Fruit fly (Drosophila melanogaster) whole organism, embryonic: ENCODE measurements around the gene CG43618.

ENCODE experiments used
- Asciz ChIP-seq: fragments of 200-800 bp; sonication (Bioruptor generic); optimal IDR thresholded peaks from 2 replicates; lab custom pipeline; 2017; ENCODE audit warnings: missing biosample characterization, mild to moderate bottlenecking, missing genetic modification characterization, missing genetic modification reagents
- CG11398 ChIP-seq: fragments of 200-800 bp; sonication (Bioruptor generic); optimal IDR thresholded peaks from 2 replicates; lab custom pipeline; 2016; ENCODE audit warnings: missing biosample characterization, missing genetic modification characterization
- CG11560 ChIP-seq: fragments of 200-800 bp; sonication (Bioruptor generic); IDR thresholded peaks from 3 replicates; pipeline ENCODE4 v1.3.6; 2022; ENCODE audit warnings: missing biosample characterization, missing genetic modification characterization
- CG12071 ChIP-seq: fragments of 200-800 bp; sonication (Bioruptor generic); optimal IDR thresholded peaks from 3 replicates; lab custom pipeline; 2018; ENCODE audit warnings: missing biosample characterization, mild to moderate bottlenecking, missing genetic modification characterization
- CG1233 ChIP-seq: fragments of 200-800 bp; sonication (Bioruptor generic); optimal IDR thresholded peaks from 4 replicates; lab custom pipeline; 2018; ENCODE audit warnings: missing biosample characterization, mild to moderate bottlenecking, missing genetic modification characterization
- CG12391 ChIP-seq: fragments of 200-800 bp; sonication (Bioruptor generic); optimal IDR thresholded peaks from 3 replicates; lab custom pipeline; 2018; ENCODE audit warnings: missing biosample characterization, mild to moderate bottlenecking, missing genetic modification characterization, moderate library complexity
- CG12769 ChIP-seq: fragments of 200-800 bp; sonication (Bioruptor generic); optimal IDR thresholded peaks from 2 replicates; lab custom pipeline; 2019; ENCODE audit warnings: missing biosample characterization, mild to moderate bottlenecking, missing genetic modification characterization, moderate library complexity
- CG13424 ChIP-seq: fragments of 200-800 bp; sonication (Bioruptor generic); optimal IDR thresholded peaks from 2 replicates; lab custom pipeline; 2019; ENCODE audit warnings: missing biosample characterization, mild to moderate bottlenecking, missing genetic modification characterization, moderate library complexity
- CG13624 ChIP-seq: fragments of 200-800 bp; sonication (Bioruptor generic); optimal IDR thresholded peaks from 2 replicates; lab custom pipeline; 2016; ENCODE audit warnings: missing biosample characterization, missing genetic modification characterization
- CG14050 ChIP-seq: fragments of 200-800 bp; sonication (Bioruptor generic); IDR thresholded peaks from 3 replicates; pipeline ENCODE4 v1.3.6; 2022; ENCODE audit warnings: missing biosample characterization, missing genetic modification characterization
- CG15011 ChIP-seq: fragments of 200-800 bp; sonication (Bioruptor generic); optimal IDR thresholded peaks from 3 replicates; lab custom pipeline; 2018; ENCODE audit warnings: missing biosample characterization, mild to moderate bottlenecking, missing genetic modification characterization
- CG1602 ChIP-seq: fragments of 200-800 bp; sonication (Bioruptor generic); optimal IDR thresholded peaks from 3 replicates; lab custom pipeline; 2016; ENCODE audit warnings: missing biosample characterization, missing genetic modification characterization
- CG16815 ChIP-seq: fragments of 200-800 bp; sonication (Bioruptor generic); optimal IDR thresholded peaks from 3 replicates; lab custom pipeline; 2017; ENCODE audit warnings: missing biosample characterization, mild to moderate bottlenecking, missing genetic modification characterization
- CG33557 ChIP-seq: fragments of 200-800 bp; sonication (Bioruptor generic); optimal IDR thresholded peaks from 2 replicates; lab custom pipeline; 2019; ENCODE audit warnings: missing biosample characterization, mild to moderate bottlenecking, missing genetic modification characterization, moderate library complexity
- CG34224 ChIP-seq: fragments of 200-800 bp; sonication (Bioruptor generic); IDR thresholded peaks from 3 replicates; pipeline ENCODE4 v1.3.6; 2022; ENCODE audit warnings: missing biosample characterization, missing genetic modification characterization; ENCODE audit not compliant: partially characterized antibody
- CG6689 ChIP-seq: fragments of 200-800 bp; sonication (Bioruptor generic); IDR thresholded peaks from 2 replicates; pipeline ENCODE4 v1.3.6; 2022; ENCODE audit warnings: missing biosample characterization, missing genetic modification characterization
- CG7556 ChIP-seq: fragments of 200-800 bp; sonication (Bioruptor generic); optimal IDR thresholded peaks from 2 replicates; lab custom pipeline; 2017; ENCODE audit warnings: missing biosample characterization, mild to moderate bottlenecking, missing genetic modification characterization
- CG8765 ChIP-seq: fragments of 200-800 bp; sonication (Bioruptor generic); IDR thresholded peaks from 2 replicates; pipeline ENCODE4 v1.3.6; 2022; ENCODE audit warnings: missing biosample characterization, missing genetic modification characterization
- CrebB ChIP-seq: fragments of 200-800 bp; sonication (Bioruptor generic); optimal IDR thresholded peaks from 3 replicates; lab custom pipeline; 2018; ENCODE audit warnings: missing biosample characterization, mild to moderate bottlenecking, missing genetic modification characterization
- Dip2 ChIP-seq: fragments of 200-800 bp; sonication (Bioruptor generic); IDR thresholded peaks from 2 replicates; pipeline ENCODE4 v1.3.6; 2022; ENCODE audit warnings: missing biosample characterization, missing genetic modification characterization
- E2f1 ChIP-seq: fragments of 200-800 bp; sonication (Bioruptor generic); IDR thresholded peaks from 2 replicates; pipeline ENCODE4 v1.3.6; 2022; ENCODE audit warnings: missing biosample characterization, missing genetic modification characterization
- HLH3B ChIP-seq: fragments of 200-800 bp; sonication (Bioruptor generic); IDR thresholded peaks from 2 replicates; pipeline ENCODE4 v1.3.6; 2022; ENCODE audit warnings: missing biosample characterization, missing genetic modification characterization
- MTF-1 ChIP-seq: fragments of 200-800 bp; sonication (Bioruptor generic); optimal IDR thresholded peaks from 2 replicates; lab custom pipeline; 2018; ENCODE audit warnings: missing biosample characterization, mild to moderate bottlenecking, missing genetic modification characterization, borderline replicate concordance
- Meics ChIP-seq: fragments of 200-800 bp; sonication (Bioruptor generic); optimal IDR thresholded peaks from 2 replicates; lab custom pipeline; 2017; ENCODE audit warnings: missing biosample characterization, mild to moderate bottlenecking, missing genetic modification characterization
- NC2β ChIP-seq: fragments of 200-800 bp; sonication (Bioruptor generic); optimal IDR thresholded peaks from 2 replicates; lab custom pipeline; 2016; ENCODE audit warnings: missing biosample characterization, missing genetic modification characterization
- Optix ChIP-seq: fragments of 200-800 bp; sonication (Bioruptor generic); IDR thresholded peaks from 3 replicates; pipeline ENCODE4 v1.3.6; 2022; ENCODE audit warnings: missing biosample characterization, missing genetic modification characterization
- PHDP ChIP-seq: fragments of 200-800 bp; sonication (Bioruptor generic); optimal IDR thresholded peaks from 3 replicates; lab custom pipeline; 2018; ENCODE audit warnings: missing biosample characterization, mild to moderate bottlenecking, missing genetic modification characterization, moderate library complexity
- abd-A ChIP-seq: fragments of 200-800 bp; sonication (Bioruptor generic); optimal IDR thresholded peaks from 3 replicates; lab custom pipeline; 2019; ENCODE audit warnings: missing biosample characterization, mild to moderate bottlenecking, missing genetic modification characterization, moderate library complexity
- aop ChIP-seq: fragments of 200-800 bp; sonication (Bioruptor generic); IDR thresholded peaks from 2 replicates; pipeline ENCODE4 v1.3.6; 2022; ENCODE audit warnings: missing biosample characterization, missing genetic modification characterization
- ara ChIP-seq: fragments of 200-800 bp; sonication (Bioruptor generic); IDR thresholded peaks from 2 replicates; pipeline ENCODE4 v1.3.6; 2022; ENCODE audit warnings: missing biosample characterization, missing genetic modification characterization
- chm ChIP-seq: fragments of 200-800 bp; sonication (Bioruptor generic); IDR thresholded peaks from 2 replicates; pipeline ENCODE4 v1.3.6; 2022; ENCODE audit warnings: missing biosample characterization, missing genetic modification characterization
- crol ChIP-seq: fragments of 200-800 bp; sonication (Bioruptor generic); IDR thresholded peaks from 2 replicates; pipeline ENCODE4 v1.3.6; 2022; ENCODE audit warnings: missing biosample characterization, missing genetic modification characterization
- dan ChIP-seq: fragments of 200-800 bp; sonication (Bioruptor generic); IDR thresholded peaks from 2 replicates; pipeline ENCODE4 v1.3.6; 2022; ENCODE audit warnings: missing biosample characterization, missing genetic modification characterization
- danr ChIP-seq: fragments of 200-800 bp; sonication (Bioruptor generic); IDR thresholded peaks from 2 replicates; pipeline ENCODE4 v1.3.6; 2022; ENCODE audit warnings: missing biosample characterization, missing genetic modification characterization
- grau ChIP-seq: fragments of 200-800 bp; optimal IDR thresholded peaks from 3 replicates; lab custom pipeline; 2019; ENCODE audit warnings: missing biosample characterization, mild to moderate bottlenecking, missing genetic modification characterization, moderate library complexity
- gt ChIP-seq: fragments of 200-800 bp; sonication (Bioruptor generic); IDR thresholded peaks from 2 replicates; pipeline ENCODE4 v1.3.6; 2022; ENCODE audit warnings: missing biosample characterization, missing genetic modification characterization
- kni ChIP-seq: fragments of 200-800 bp; sonication (Bioruptor generic); optimal IDR thresholded peaks from 3 replicates; lab custom pipeline; 2017; ENCODE audit warnings: mild to moderate bottlenecking, missing biosample characterization, missing genetic modification reagents, missing genetic modification characterization
- knrl ChIP-seq: fragments of 200-800 bp; sonication (Bioruptor generic); IDR thresholded peaks from 3 replicates; pipeline ENCODE4 v1.3.6; 2022; ENCODE audit warnings: missing biosample characterization, missing genetic modification characterization; ENCODE audit not compliant: partially characterized antibody
- maf-S ChIP-seq: fragments of 200-800 bp; sonication (Bioruptor generic); optimal IDR thresholded peaks from 2 replicates; lab custom pipeline; 2016; ENCODE audit warnings: missing biosample characterization, missing genetic modification characterization
- peb ChIP-seq: fragments of 200-800 bp; sonication (Bioruptor generic); IDR thresholded peaks from 2 replicates; pipeline ENCODE4 v1.3.6; 2022; ENCODE audit warnings: missing biosample characterization, missing genetic modification characterization
- pum ChIP-seq: fragments of 200-800 bp; sonication (Bioruptor generic); optimal IDR thresholded peaks from 2 replicates; lab custom pipeline; 2016; ENCODE audit warnings: missing biosample characterization, missing genetic modification characterization
- ro ChIP-seq: fragments of 200-800 bp; sonication (Bioruptor generic); IDR thresholded peaks from 2 replicates; pipeline ENCODE4 v1.3.6; 2022; ENCODE audit warnings: missing biosample characterization, missing genetic modification characterization
- sd ChIP-seq: fragments of 200-800 bp; sonication (Bioruptor generic); optimal IDR thresholded peaks from 3 replicates; lab custom pipeline; 2018; ENCODE audit warnings: missing biosample characterization, mild to moderate bottlenecking, missing genetic modification characterization, moderate library complexity
- sens-2 ChIP-seq: fragments of 200-800 bp; sonication (Bioruptor generic); IDR thresholded peaks from 2 replicates; pipeline ENCODE4 v1.3.6; 2022; ENCODE audit warnings: missing biosample characterization, missing genetic modification characterization
- slbo ChIP-seq: fragments of 200-800 bp; sonication (Bioruptor generic); IDR thresholded peaks from 2 replicates; pipeline ENCODE4 v1.3.6; 2022; ENCODE audit warnings: missing biosample characterization, missing genetic modification characterization
- so ChIP-seq: fragments of 200-800 bp; sonication (Bioruptor generic); IDR thresholded peaks from 3 replicates; pipeline ENCODE4 v1.3.6; 2022; ENCODE audit warnings: missing biosample characterization, missing genetic modification characterization
- tap ChIP-seq: fragments of 200-800 bp; optimal IDR thresholded peaks from 3 replicates; lab custom pipeline; 2019; ENCODE audit warnings: missing biosample characterization, mild to moderate bottlenecking, missing genetic modification characterization, moderate library complexity
- tin ChIP-seq: fragments of 200-800 bp; sonication (Bioruptor generic); optimal IDR thresholded peaks from 3 replicates; lab custom pipeline; 2016; ENCODE audit warnings: missing biosample characterization, missing genetic modification characterization
- ttk ChIP-seq: fragments of 200-800 bp; sonication (Bioruptor generic); IDR thresholded peaks from 2 replicates; pipeline ENCODE4 v2.1.2; 2022; ENCODE audit warnings: missing biosample characterization, missing genetic modification characterization
- tup ChIP-seq: fragments of 200-800 bp; sonication (Bioruptor generic); optimal IDR thresholded peaks from 2 replicates; lab custom pipeline; 2016; ENCODE audit warnings: missing biosample characterization, mild to moderate bottlenecking, missing genetic modification characterization, moderate library complexity
- vfl ChIP-seq: fragments of 200-800 bp; sonication (Bioruptor generic); optimal IDR thresholded peaks from 2 replicates; lab custom pipeline; 2016; ENCODE audit warnings: missing biosample characterization, missing genetic modification characterization
- yki ChIP-seq: fragments of >200 bp; optimal IDR thresholded peaks from 3 replicates; lab custom pipeline; 2018

The CG43618 gene

dm6 chr3R:8027203-8027688 lies 21.7 kb upstream of the CG43618 start (continued):
- TF ChIP-seq danr (GFP tag; lab: Robert Waterston, UW) (peak; percentile 50; the same call in 1 of the 2 replicates), CG15011 (GFP tag; lab: Kevin White, UChicago) (no peak), gt (GFP tag; lab: Robert Waterston, UW) (no peak), yki (no peak), CG13424 (tag; lab: Kevin White, UChicago) (peak; percentile 96), CG11560 (tag; lab: Robert Waterston, UW) (no peak), E2f1 (GFP tag; lab: Robert Waterston, UW) (peak; percentile 69), CG33557 (GFP tag; lab: Kevin White, UChicago) (peak; percentile 76), CG6689 (GFP tag; lab: Robert Waterston, UW) (peak; percentile 78), CG1233 (GFP tag; lab: Kevin White, UChicago) (peak; percentile 70), PHDP (tag; lab: Kevin White, UChicago) (peak; percentile 95), CG12071 (GFP tag; lab: Kevin White, UChicago) (no peak), grau (tag; lab: Kevin White, UChicago) (peak; percentile 91), CrebB (tag; lab: Kevin White, UChicago) (peak; percentile 49), knrl (no peak), MTF-1 (GFP tag; lab: Kevin White, UChicago) (peak; percentile 8), HLH3B (GFP tag; lab: Robert Waterston, UW) (peak; percentile 70), CG12391 (tag; lab: Kevin White, UChicago) (peak; percentile 94), NC2β (GFP tag; lab: Kevin White, UChicago) (no peak), sd (tag; lab: Kevin White, UChicago) (no peak), aop (no peak), dan (GFP tag; lab: Robert Waterston, UW) (no peak), Optix (GFP tag; lab: Robert Waterston, UW) (0 out of 3 replicates have a peak, but pooled peaks have one; percentile 9), tup (peak; percentile 32), ttk (GFP tag; lab: Robert Waterston, UW) (peak; percentile 81), so (peak; percentile 72), vfl (no peak), kni (no peak), Dip2 (GFP tag; lab: Robert Waterston, UW) (no peak), tap (tag; lab: Kevin White, UChicago) (peak; percentile 77), Asciz (GFP tag; lab: Kevin White, UChicago) (peak; percentile 89), CG1602 (peak; percentile 78), CG12769 (tag; lab: Kevin White, UChicago) (no peak), abd-A (tag; lab: Kevin White, UChicago) (no peak), sens-2 (GFP tag; lab: Robert Waterston, UW) (no peak), ro (0 out of 2 replicates have a peak, but pooled peaks have one; percentile 26), CG14050 (GFP tag; lab: Robert Waterston, UW) (peak; percentile 53; the same call in 1 of the 3 replicates), CG34224 (no peak; the same call in 2 of the 3 replicates), ara (GFP tag; lab: Robert Waterston, UW) (peak; percentile 26; the same call in 1 of the 2 replicates), slbo (GFP tag; lab: Robert Waterston, UW) (peak; percentile 87), peb (GFP tag; lab: Robert Waterston, UW) (no peak), CG16815 (GFP tag; lab: Kevin White, UChicago) (peak; percentile 48), pum (GFP tag; lab: Kevin White, UChicago) (no peak), maf-S (GFP tag; lab: Kevin White, UChicago) (no peak), chm (GFP tag; lab: Robert Waterston, UW) (peak; percentile 54; the same call in 1 of the 2 replicates), Meics (GFP tag; lab: Kevin White, UChicago) (peak; percentile 91), crol (GFP tag; lab: Robert Waterston, UW) (no peak), CG7556 (GFP tag; lab: Kevin White, UChicago) (peak; percentile 98), CG8765 (no peak), tin (GFP tag; lab: Kevin White, UChicago) (peak; percentile 60), CG13624 (GFP tag; lab: Kevin White, UChicago) (no peak), CG11398 (GFP tag; lab: Kevin White, UChicago) (no peak)
